Fruit fly (Drosophila melanogaster): ENCODE data around the gene CG6865.

dm6 chr3L:18823870-18824561, 39.4 kb upstream of the CG6865 start:
- TF ChIP-seq fd102C (GFP tag; optimal IDR thresholded peaks at IDR 0.05) (no peak), ewg (GFP tag; optimal IDR thresholded peaks at IDR 0.05) (no peak), Hand (GFP tag; optimal IDR thresholded peaks at IDR 0.05) (no peak), Trl (optimal IDR thresholded peaks at IDR 0.05) (no peak), Trl (GFP tag; optimal IDR thresholded peaks at IDR 0.05) (no peak), Asciz (GFP tag; optimal IDR thresholded peaks at IDR 0.05) (no peak), PHDP (tag; optimal IDR thresholded peaks at IDR 0.05) (no peak)
